Worm (Caenorhabditis elegans): ENCODE results near the gene srg-15.

DNA sequence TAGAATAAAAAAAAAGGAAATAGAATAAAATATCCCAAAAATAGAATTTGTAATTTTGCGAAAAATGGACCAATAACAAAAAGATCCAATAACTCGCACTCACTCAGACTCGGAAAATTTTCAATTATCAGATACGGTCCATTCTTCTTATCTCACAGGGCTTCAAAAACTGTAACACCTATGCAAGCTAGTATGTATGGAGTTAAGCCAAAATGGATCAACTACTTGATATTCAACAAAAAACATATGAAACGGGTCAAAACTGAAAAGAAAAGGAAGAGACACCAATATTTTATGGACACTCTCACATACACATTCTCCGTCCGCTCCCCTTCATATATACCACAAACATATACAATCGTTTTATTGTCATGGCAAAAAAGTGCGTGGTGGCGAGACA, 24.6 kb downstream of the srg-15 start, which contains the start of gene C34C6.9:
- TF ChIP-seq him-1 (tag; optimal IDR thresholded peaks at IDR 0.05): no peak
- no peak for TF ChIP-seq W03F9.2 (tag; optimal IDR thresholded peaks at IDR 0.05)
- no peak for TF ChIP-seq dao-5 (tag; optimal IDR thresholded peaks at IDR 0.05)

All from whole organism, L4/young adult.